Fruit fly (Drosophila melanogaster): ENCODE measurements around the gene CG34178.

Gene CG34178

DNA sequence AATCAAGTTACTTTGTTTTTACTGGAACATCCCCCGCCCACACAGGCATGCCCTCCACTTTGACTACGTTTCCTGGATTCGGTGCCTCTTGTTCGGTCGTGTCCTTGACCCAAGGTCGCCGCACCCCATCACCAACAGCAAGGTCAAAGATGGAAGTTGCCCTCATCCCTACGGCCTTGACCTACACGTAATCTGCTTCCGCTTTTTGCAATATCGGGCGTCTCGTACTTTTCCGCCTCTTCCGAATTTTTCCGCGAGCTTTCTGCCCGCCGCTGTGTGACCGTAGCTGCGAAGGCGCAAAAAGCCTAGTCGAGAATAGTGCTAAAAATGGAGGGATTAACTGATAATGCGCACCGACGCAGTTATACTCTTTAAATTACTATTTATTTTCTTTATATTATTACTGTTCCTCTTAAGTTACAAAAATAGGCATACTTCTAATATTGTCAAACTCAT, 22.9 kb downstream of the CG34178 start, which contains the start of gene Gs1l (continued):
- peak; percentile 34 for TF ChIP-seq unpg (GFP tag; optimal IDR thresholded peaks at IDR 0.05)
- TF ChIP-seq HLHmδ (GFP tag; optimal IDR thresholded peaks at IDR 0.05), result no peak
- TF ChIP-seq Taf1 (GFP tag; IDR thresholded peaks at IDR 0.05), result no peak
- TF ChIP-seq dmrt11E (tag; optimal IDR thresholded peaks at IDR 0.05), result no peak
- no peak for TF ChIP-seq CG15696 (tag; optimal IDR thresholded peaks at IDR 0.05)
- peak; percentile 14 for TF ChIP-seq NfI (GFP tag; optimal IDR thresholded peaks at IDR 0.05)
- TF ChIP-seq aop (GFP tag; IDR thresholded peaks at IDR 0.05), result no peak
- TF ChIP-seq chinmo (GFP tag; IDR thresholded peaks at IDR 0.05; ENCODE audit: partially characterized antibody), result 0 out of 4 replicates have a peak, but pooled peaks have one; percentile 5
- TF ChIP-seq tna (GFP tag; IDR thresholded peaks at IDR 0.05; ENCODE audit: partially characterized antibody), result no peak
- TF ChIP-seq chif (GFP tag; optimal IDR thresholded peaks at IDR 0.05), result no peak
- TF ChIP-seq Myb (GFP tag; optimal IDR thresholded peaks at IDR 0.05), result no peak
- no peak for TF ChIP-seq zen2 (GFP tag; IDR thresholded peaks at IDR 0.05; ENCODE audit: partially characterized antibody)
- TF ChIP-seq pzg (GFP tag; optimal IDR thresholded peaks at IDR 0.05), result peak; percentile 55
- TF ChIP-seq CG9797 (GFP tag; optimal IDR thresholded peaks at IDR 0.05), result peak; percentile 46
- no peak for TF ChIP-seq CG8281 (tag; optimal IDR thresholded peaks at IDR 0.05)
- TF ChIP-seq CG6689 (GFP tag; IDR thresholded peaks at IDR 0.05), result no peak
- no peak for TF ChIP-seq tll (GFP tag; optimal IDR thresholded peaks at IDR 0.05)
- peak; percentile 16 for TF ChIP-seq CG14710 (tag; optimal IDR thresholded peaks at IDR 0.05)
- TF ChIP-seq row (GFP tag; IDR thresholded peaks at IDR 0.05), result peak; percentile 93
- no peak for TF ChIP-seq Adf1 (GFP tag; IDR thresholded peaks at IDR 0.05)
- TF ChIP-seq run (tag; optimal IDR thresholded peaks at IDR 0.05), result no peak
- no peak for TF ChIP-seq CG14667 (GFP tag; IDR thresholded peaks at IDR 0.05)
- TF ChIP-seq CG11085 (GFP tag; IDR thresholded peaks at IDR 0.05), result no peak
- no peak for TF ChIP-seq gsb (GFP tag; IDR thresholded peaks at IDR 0.05)
- TF ChIP-seq CG10462 (GFP tag; optimal IDR thresholded peaks at IDR 0.05), result no peak
- no peak for TF ChIP-seq amos (GFP tag; IDR thresholded peaks at IDR 0.05; ENCODE audit: partially characterized antibody)
- no peak for TF ChIP-seq CG7556 (GFP tag; optimal IDR thresholded peaks at IDR 0.05)
- TF ChIP-seq CG31224 (GFP tag; IDR thresholded peaks at IDR 0.05), result no peak
- TF ChIP-seq fru (optimal IDR thresholded peaks at IDR 0.05), result no peak
- no peak for TF ChIP-seq Sox102F (GFP tag; optimal IDR thresholded peaks at IDR 0.05)
- no peak for TF ChIP-seq otp (GFP tag; IDR thresholded peaks at IDR 0.05)
- peak; percentile 7; the same call in 1 of the 2 replicates for TF ChIP-seq chm (GFP tag; IDR thresholded peaks at IDR 0.05)
- TF ChIP-seq CG12391 (tag; optimal IDR thresholded peaks at IDR 0.05), result peak; percentile 22
- TF ChIP-seq bcd (GFP tag; optimal IDR thresholded peaks at IDR 0.05), result peak; percentile 45
- no peak for TF ChIP-seq CG1603 (tag; optimal IDR thresholded peaks at IDR 0.05)
- TF ChIP-seq Pdp1 (GFP tag; optimal IDR thresholded peaks at IDR 0.05), result peak in 1 of 2 experiments; percentile 11
- no peak for TF ChIP-seq CG33557 (GFP tag; optimal IDR thresholded peaks at IDR 0.05)
- TF ChIP-seq pum (GFP tag; optimal IDR thresholded peaks at IDR 0.05), result no peak
- no peak for TF ChIP-seq disco-r (GFP tag; optimal IDR thresholded peaks at IDR 0.05)
- no peak for TF ChIP-seq Sry-β (GFP tag; optimal IDR thresholded peaks at IDR 0.05)
- TF ChIP-seq luna (GFP tag; optimal IDR thresholded peaks at IDR 0.05), result no peak
- no peak for TF ChIP-seq CG14441 (GFP tag; IDR thresholded peaks at IDR 0.05)
- peak; percentile 54 for TF ChIP-seq CG13894 (tag; optimal IDR thresholded peaks at IDR 0.05)
- TF ChIP-seq CG12659 (GFP tag; optimal IDR thresholded peaks at IDR 0.05), result peak; percentile 40
- TF ChIP-seq Oli (tag; optimal IDR thresholded peaks at IDR 0.05), result no peak
- TF ChIP-seq CG7372 (GFP tag; IDR thresholded peaks at IDR 0.05), result no peak
- no peak for TF ChIP-seq H15 (GFP tag; IDR thresholded peaks at IDR 0.05)
- peak; percentile 37 for TF ChIP-seq CG15514 (GFP tag; optimal IDR thresholded peaks at IDR 0.05)
- peak; percentile 8 for TF ChIP-seq CG18262 (tag; optimal IDR thresholded peaks at IDR 0.05)
- peak; percentile 42; the same call in 1 of the 2 replicates for TF ChIP-seq CG3847 (GFP tag; IDR thresholded peaks at IDR 0.05)
